Fruit fly (Drosophila melanogaster): Measurements from ENCODE around the gene Sol1.

The Sol1 gene

DNA sequence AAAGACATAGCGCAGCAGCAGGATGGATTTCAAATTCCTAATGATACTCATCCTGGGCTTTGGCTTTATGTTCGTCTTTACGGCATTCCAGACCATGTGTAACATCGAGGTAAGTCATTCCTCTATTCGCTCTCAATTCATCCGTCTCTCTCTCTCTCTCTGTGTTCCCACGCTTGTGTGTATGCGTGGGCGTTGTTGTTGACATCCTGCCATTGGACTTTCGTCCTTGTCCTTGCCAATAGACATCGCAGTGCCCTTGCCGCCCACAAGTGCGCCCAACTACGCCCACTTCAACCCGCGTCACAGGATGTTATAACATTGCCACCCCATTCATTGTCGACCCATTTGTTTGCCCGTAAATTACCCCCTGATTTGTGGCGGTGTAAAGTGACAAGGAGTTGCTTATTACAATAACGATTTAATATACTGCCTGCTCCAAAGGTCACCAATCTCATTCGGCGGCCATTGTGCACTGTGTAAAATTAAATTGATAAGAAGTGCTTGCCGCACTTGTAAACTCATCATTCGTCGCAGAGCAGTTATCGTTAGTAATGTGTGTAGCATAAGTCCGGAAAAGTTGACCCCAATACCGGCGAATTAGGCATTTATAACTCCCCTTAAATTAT is 63.7 kb downstream of the Sol1 start (continued):
- TF ChIP-seq CG5180 (GFP tag; optimal IDR thresholded peaks at IDR 0.05) (no peak), dysf (GFP tag; IDR thresholded peaks at IDR 0.05) (no peak), chm (GFP tag; IDR thresholded peaks at IDR 0.05) (no peak), Sin3A (optimal IDR thresholded peaks at IDR 0.05) (no peak), aop (GFP tag; IDR thresholded peaks at IDR 0.05) (no peak), nom (GFP tag; optimal IDR thresholded peaks at IDR 0.05) (peak; percentile 60), CG7357 (GFP tag; IDR thresholded peaks at IDR 0.05) (no peak), peb (GFP tag; IDR thresholded peaks at IDR 0.05) (no peak), pros (GFP tag; optimal IDR thresholded peaks at IDR 0.05) (no peak), lmd (GFP tag; IDR thresholded peaks at IDR 0.05) (no peak)

DNA sequence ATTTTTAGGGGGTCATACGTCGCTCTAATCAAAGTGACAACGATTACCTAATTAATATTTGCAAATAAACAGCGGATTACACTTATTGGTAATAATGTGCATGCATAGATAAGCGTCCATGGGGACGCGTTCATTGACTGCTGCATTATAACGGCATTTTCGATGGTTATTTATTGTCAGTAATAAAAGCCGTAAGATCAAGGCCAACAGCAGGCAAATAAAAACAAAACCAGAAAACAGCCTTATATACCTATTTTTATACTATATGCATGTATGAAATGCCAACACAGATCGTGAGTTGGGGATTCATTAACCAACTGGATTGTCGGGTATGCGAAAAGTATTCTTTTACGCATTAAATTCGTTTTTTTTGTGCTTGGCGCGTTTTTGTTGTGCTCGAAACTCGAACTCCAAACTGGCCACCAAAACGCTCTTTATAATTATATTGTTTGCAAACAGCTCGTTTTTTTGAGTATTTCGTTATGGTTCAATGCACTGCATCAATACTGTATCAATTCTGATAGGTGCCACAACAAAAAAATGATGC is 64.7 kb downstream of the Sol1 start:
- peak; percentile 30 for TF ChIP-seq sd (tag; optimal IDR thresholded peaks at IDR 0.05)
- TF ChIP-seq dan (GFP tag; IDR thresholded peaks at IDR 0.05): no peak
- peak; percentile 40 for TF ChIP-seq abd-A (tag; optimal IDR thresholded peaks at IDR 0.05)
- no peak for TF ChIP-seq CG14667 (GFP tag; IDR thresholded peaks at IDR 0.05)
- TF ChIP-seq CG13894 (tag; optimal IDR thresholded peaks at IDR 0.05): peak; percentile 58
- TF ChIP-seq CG31388 (GFP tag; optimal IDR thresholded peaks at IDR 0.05): no peak
- TF ChIP-seq Pdp1 (GFP tag; optimal IDR thresholded peaks at IDR 0.05): peak in 1 of 2 experiments; percentile 28
- TF ChIP-seq chinmo (GFP tag; IDR thresholded peaks at IDR 0.05; ENCODE audit: partially characterized antibody): peak; percentile 83; the same call in 2 of the 4 replicates

- TF ChIP-seq pros (GFP tag; optimal IDR thresholded peaks at IDR 0.05) (no peak), gem (tag; optimal IDR thresholded peaks at IDR 0.05) (peak; percentile 69), Nf-YB (GFP tag; optimal IDR thresholded peaks at IDR 0.05) (no peak), dpn (GFP tag; optimal IDR thresholded peaks at IDR 0.05) (peak in 1 of 2 experiments; percentile 22), ssp (GFP tag; IDR thresholded peaks at IDR 0.05) (no peak), CG17359 (tag; optimal IDR thresholded peaks at IDR 0.05) (peak; percentile 56), org-1 (GFP tag; optimal IDR thresholded peaks at IDR 0.05) (no peak), Myb (GFP tag; optimal IDR thresholded peaks at IDR 0.05) (no peak), HLH3B (GFP tag; IDR thresholded peaks at IDR 0.05) (peak; percentile 42; the same call in 1 of the 2 replicates), CG7556 (GFP tag; optimal IDR thresholded peaks at IDR 0.05) (peak; percentile 4), pfk (GFP tag; optimal IDR thresholded peaks at IDR 0.05) (no peak), CG6813 (GFP tag; optimal IDR thresholded peaks at IDR 0.05) (no peak), fd96Cb (tag; optimal IDR thresholded peaks at IDR 0.05) (peak; percentile 18), CG3163 (GFP tag; optimal IDR thresholded peaks at IDR 0.05) (no peak), CG30403 (GFP tag; optimal IDR thresholded peaks at IDR 0.05) (peak; percentile 40), ci (GFP tag; IDR thresholded peaks at IDR 0.05) (peak; percentile 58; the same call in 2 of the 3 replicates), slbo (GFP tag; IDR thresholded peaks at IDR 0.05) (peak; percentile 40; the same call in 1 of the 2 replicates), z (GFP tag; IDR thresholded peaks at IDR 0.05) (no peak), abd-A (tag; optimal IDR thresholded peaks at IDR 0.05) (no peak), Bgb (GFP tag; IDR thresholded peaks at IDR 0.05; ENCODE audit: partially characterized antibody) (no peak), corto (GFP tag; optimal IDR thresholded peaks at IDR 0.05) (no peak), NfI (GFP tag; optimal IDR thresholded peaks at IDR 0.05) (peak; percentile 34), CG9932 (GFP tag; IDR thresholded peaks at IDR 0.05) (0 out of 2 replicates have a peak, but pooled peaks have one; percentile 21), cas (GFP tag; IDR thresholded peaks at IDR 0.05) (no peak), unpg (GFP tag; optimal IDR thresholded peaks at IDR 0.05) (peak; percentile 52), bab2 (GFP tag; optimal IDR thresholded peaks at IDR 0.05) (peak; percentile 29), tna (GFP tag; IDR thresholded peaks at IDR 0.05; ENCODE audit: partially characterized antibody) (no peak), vvl (GFP tag; IDR thresholded peaks at IDR 0.05) (peak; percentile 26; the same call in 1 of the 2 replicates), D19B (GFP tag; optimal IDR thresholded peaks at IDR 0.05) (no peak), row (GFP tag; IDR thresholded peaks at IDR 0.05) (peak; percentile 42), CG15011 (GFP tag; optimal IDR thresholded peaks at IDR 0.05) (no peak)
These were observed 65.3 kb downstream of the Sol1 start for dm6 chr3R:12451376-12451775.

Measured in whole organism, embryonic.